Fruit fly (Drosophila melanogaster): Measurements from ENCODE around the gene CG43703.

Gene CG43703

DNA sequence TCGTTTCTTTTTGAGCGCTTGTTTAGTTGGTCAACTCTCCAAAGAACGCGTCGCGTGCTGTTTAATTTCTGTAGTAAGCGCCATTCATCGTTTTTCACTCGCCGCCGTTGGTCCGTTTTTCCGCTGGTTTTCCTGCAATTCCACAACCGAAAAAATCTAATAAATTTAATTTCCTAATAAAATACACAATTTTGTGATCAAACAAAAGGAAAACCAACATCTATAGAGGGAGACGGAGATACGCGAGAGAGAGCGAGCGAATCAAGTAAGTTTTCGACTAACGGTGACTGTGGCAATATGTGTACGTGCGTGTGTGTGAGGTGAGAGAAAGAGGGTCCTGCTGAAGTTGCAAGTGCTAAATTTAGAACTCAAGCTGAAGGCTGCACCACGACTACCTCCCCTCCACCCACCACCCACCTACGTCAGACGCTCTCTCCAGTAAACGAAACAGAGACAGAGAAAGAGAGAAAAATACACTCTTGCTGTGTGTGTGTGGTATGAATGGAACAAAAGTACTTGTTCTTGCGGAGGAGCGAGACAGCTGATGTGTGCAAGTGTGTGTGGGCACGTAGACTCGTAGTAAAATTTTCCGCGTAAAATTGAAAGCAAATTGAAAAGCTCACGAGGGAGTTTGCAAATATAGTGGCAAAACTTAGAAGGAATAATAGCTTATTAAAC is 38.3 kb downstream of the CG43703 start, which contains the start of gene Reph (continued):
- no peak for TF ChIP-seq CG9797 (GFP tag; optimal IDR thresholded peaks at IDR 0.05)
- no peak for TF ChIP-seq CG9727 (GFP tag; optimal IDR thresholded peaks at IDR 0.05)
- peak; percentile 54 for TF ChIP-seq Rfx (GFP tag; IDR thresholded peaks at IDR 0.05)
- TF ChIP-seq pb (GFP tag; optimal IDR thresholded peaks at IDR 0.05) = no peak
- TF ChIP-seq HmgD (GFP tag; optimal IDR thresholded peaks at IDR 0.05) = peak; percentile 13
- TF ChIP-seq her (GFP tag; optimal IDR thresholded peaks at IDR 0.05) = no peak
- TF ChIP-seq CG10654 (GFP tag; optimal IDR thresholded peaks at IDR 0.05) = no peak
- peak; percentile 1 for TF ChIP-seq gro (GFP tag; optimal IDR thresholded peaks at IDR 0.05)
- TF ChIP-seq tna (GFP tag; IDR thresholded peaks at IDR 0.05; ENCODE audit: partially characterized antibody) = no peak
- peak; percentile 9 for TF ChIP-seq CG4707 (GFP tag; optimal IDR thresholded peaks at IDR 0.05)
- TF ChIP-seq nerfin-1 (tag; optimal IDR thresholded peaks at IDR 0.05) = peak; percentile 27
- no peak for TF ChIP-seq org-1 (GFP tag; optimal IDR thresholded peaks at IDR 0.05)
- TF ChIP-seq CG4360 (GFP tag; IDR thresholded peaks at IDR 0.05) = no peak
- no peak for TF ChIP-seq dm (GFP tag; optimal IDR thresholded peaks at IDR 0.05)
- TF ChIP-seq Sry-β (GFP tag; optimal IDR thresholded peaks at IDR 0.05) = no peak
- peak; percentile 59 for TF ChIP-seq B-H2 (GFP tag; optimal IDR thresholded peaks at IDR 0.05)
- TF ChIP-seq CG9932 (GFP tag; IDR thresholded peaks at IDR 0.05) = peak; percentile 33; the same call in 1 of the 2 replicates
- peak; percentile 17 for TF ChIP-seq YL-1 (GFP tag; optimal IDR thresholded peaks at IDR 0.05)
- no peak for TF ChIP-seq fd3F (GFP tag; optimal IDR thresholded peaks at IDR 0.05)
- no peak for TF ChIP-seq Chrac-16 (GFP tag; optimal IDR thresholded peaks at IDR 0.05)
- TF ChIP-seq CG16813 (GFP tag; IDR thresholded peaks at IDR 0.05; ENCODE audit: partially characterized antibody) = no peak
- TF ChIP-seq chn (GFP tag; optimal IDR thresholded peaks at IDR 0.05) = peak; percentile 57
- TF ChIP-seq CG4404 (GFP tag; IDR thresholded peaks at IDR 0.05) = no peak
- 0 out of 2 replicates have a peak, but pooled peaks have one; percentile 27 for TF ChIP-seq Rx (GFP tag; IDR thresholded peaks at IDR 0.05)
- no peak for TF ChIP-seq al (GFP tag; IDR thresholded peaks at IDR 0.05)
- TF ChIP-seq yki (optimal IDR thresholded peaks at IDR 0.05) = peak; percentile 7
- 0 out of 2 replicates have a peak, but pooled peaks have one; percentile 8 for TF ChIP-seq unc-4 (GFP tag; IDR thresholded peaks at IDR 0.05; ENCODE audit: partially characterized antibody)
- TF ChIP-seq cg (GFP tag; optimal IDR thresholded peaks at IDR 0.05) = peak; percentile 98
- TF ChIP-seq CG11560 (tag; IDR thresholded peaks at IDR 0.05) = no peak
- TF ChIP-seq Med (GFP tag) = peak; percentile 72
- peak; percentile 51 for TF ChIP-seq CG7987 (GFP tag; optimal IDR thresholded peaks at IDR 0.05)
- peak; percentile 7 for TF ChIP-seq CG3281 (GFP tag; optimal IDR thresholded peaks at IDR 0.05)
- TF ChIP-seq CG10543 (GFP tag; optimal IDR thresholded peaks at IDR 0.05) = peak; percentile 10
- no peak for TF ChIP-seq bigmax (GFP tag; optimal IDR thresholded peaks at IDR 0.05)
- TF ChIP-seq Xrp1 (GFP tag; IDR thresholded peaks at IDR 0.05) = no peak
- TF ChIP-seq ci (GFP tag; IDR thresholded peaks at IDR 0.05) = peak; percentile 68; the same call in 2 of the 3 replicates
- TF ChIP-seq seq (GFP tag; IDR thresholded peaks at IDR 0.05) = 0 out of 2 replicates have a peak, but pooled peaks have one; percentile 42
- peak; percentile 16 for TF ChIP-seq Side (GFP tag; optimal IDR thresholded peaks at IDR 0.05)
- peak; percentile 69; the same call in 1 of the 3 replicates for TF ChIP-seq CG6175 (GFP tag; IDR thresholded peaks at IDR 0.05)
- 0 out of 2 replicates have a peak, but pooled peaks have one; percentile 11 for TF ChIP-seq sob (GFP tag; IDR thresholded peaks at IDR 0.05)
- peak; percentile 51 for TF ChIP-seq MTF-1 (GFP tag; optimal IDR thresholded peaks at IDR 0.05; ENCODE audit: borderline replicate concordance)
- TF ChIP-seq Ravus (GFP tag; IDR thresholded peaks at IDR 0.05) = no peak
- peak; percentile 45 for TF ChIP-seq pfk (GFP tag; optimal IDR thresholded peaks at IDR 0.05)
- peak; percentile 31; the same call in 2 of the 3 replicates for TF ChIP-seq row (GFP tag; IDR thresholded peaks at IDR 0.05)
- TF ChIP-seq rib (GFP tag; IDR thresholded peaks at IDR 0.05) = peak; percentile 75
- peak; percentile 60; the same call in 1 of the 2 replicates for TF ChIP-seq NFAT (GFP tag; IDR thresholded peaks at IDR 0.05)
- TF ChIP-seq Dek (tag; optimal IDR thresholded peaks at IDR 0.05) = no peak
- peak; percentile 16 for TF ChIP-seq BtbVII (GFP tag; optimal IDR thresholded peaks at IDR 0.05)
- TF ChIP-seq CG15514 (GFP tag; optimal IDR thresholded peaks at IDR 0.05) = peak; percentile 50
- peak; percentile 82 for TF ChIP-seq crol (GFP tag; IDR thresholded peaks at IDR 0.05)

Data from whole organism, embryonic.